Worm (Caenorhabditis elegans): ENCODE results near the gene gmeb-2.

The gmeb-2 gene

DNA sequence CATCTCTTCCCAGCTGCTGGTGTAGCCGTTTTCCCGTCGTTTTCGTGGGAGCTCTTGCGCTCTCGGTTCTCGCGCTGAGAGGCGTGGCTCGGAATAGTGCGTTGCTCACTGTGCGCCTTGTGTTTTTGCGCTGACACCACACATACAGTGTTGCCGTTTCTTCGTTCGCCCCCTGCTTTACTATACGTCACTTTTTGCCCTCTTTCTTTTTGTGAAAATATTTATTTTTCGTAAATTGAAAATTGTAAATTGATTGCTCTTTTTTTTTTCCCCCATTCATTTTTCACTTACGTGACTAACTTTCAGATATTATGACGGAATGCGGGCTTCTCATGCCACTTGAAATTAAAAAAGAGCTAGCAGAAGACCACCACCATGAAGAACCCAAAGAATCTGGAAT lies at the start of gene gmeb-2:
gmeb-2 (plus strand) TSS at position 301 of the 400 bp plus-strand sequence.
- no peak for TF ChIP-seq somi-1 (GFP tag; optimal IDR thresholded peaks at IDR 0.05)
- peak; percentile 74 for TF ChIP-seq zfh-2 (GFP tag; conservative IDR thresholded peaks at IDR 0.05)

- no peak for TF ChIP-seq F49E8.2 (tag; optimal IDR thresholded peaks at IDR 0.05; ENCODE audit: insufficient read depth)
- TF ChIP-seq snpc-3.4 (tag; optimal IDR thresholded peaks at IDR 0.05): no peak
- no peak for TF ChIP-seq let-526 (GFP tag; IDR thresholded peaks at IDR 0.05)
- TF ChIP-seq lin-54 (GFP tag; optimal IDR thresholded peaks at IDR 0.05): no peak
- no peak for TF ChIP-seq lag-1 (GFP tag; IDR thresholded peaks at IDR 0.05)
- TF ChIP-seq ceh-40 (GFP tag; IDR thresholded peaks at IDR 0.05): no peak
- no peak for TF ChIP-seq dpl-1 (GFP tag; optimal IDR thresholded peaks at IDR 0.05)
- TF ChIP-seq Y53G8AR.9 (GFP tag; conservative IDR thresholded peaks at IDR 0.05): no peak
- TF ChIP-seq madf-3 (GFP tag; IDR thresholded peaks at IDR 0.05): no peak
- TF ChIP-seq rpc-1 (optimal IDR thresholded peaks at IDR 0.05): no peak
- TF ChIP-seq rpc-1 (tag; optimal IDR thresholded peaks at IDR 0.05): no peak
- no peak for TF ChIP-seq bed-1 (GFP tag; IDR thresholded peaks at IDR 0.05)
- TF ChIP-seq lin-40 (tag; optimal IDR thresholded peaks at IDR 0.05): no peak
- TF ChIP-seq lsy-27 (tag; optimal IDR thresholded peaks at IDR 0.05; ENCODE audit: borderline replicate concordance, insufficient read depth): no peak
Measured at ce11 chrX:15831537-15831936, 47.3 kb upstream of the gmeb-2 start.

DNA sequence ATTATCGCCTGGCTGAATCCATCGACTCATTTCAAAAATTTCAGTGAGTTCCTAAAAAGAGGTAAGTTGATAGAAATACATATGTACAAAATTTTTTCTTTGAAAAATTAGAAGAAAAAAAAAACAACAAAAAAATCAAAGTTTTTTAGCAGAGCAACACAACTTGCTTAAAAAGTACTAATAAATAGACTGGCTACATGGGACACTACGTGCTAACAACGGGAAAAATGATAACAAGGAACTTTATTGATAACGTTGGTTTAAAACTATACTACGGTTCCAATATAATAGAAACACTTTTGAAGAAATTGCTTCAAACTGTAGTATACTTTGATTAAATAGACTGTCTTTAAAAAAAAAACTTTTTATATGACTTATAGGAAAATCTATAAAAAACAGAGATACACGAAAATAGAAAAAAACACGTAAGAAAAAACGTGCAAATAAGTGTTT lies 40.4 kb upstream of the gmeb-2 start, which contains the start of gene acox-1.6:
acox-1.6 (minus strand) TSS at position 51 of the 453 bp plus-strand sequence.
- TF ChIP-seq nhr-80 (tag; optimal IDR thresholded peaks at IDR 0.05): peak; percentile 69
- TF ChIP-seq sea-2 (GFP tag; IDR thresholded peaks at IDR 0.05): no peak
- TF ChIP-seq somi-1 (GFP tag; optimal IDR thresholded peaks at IDR 0.05): no peak

DNA sequence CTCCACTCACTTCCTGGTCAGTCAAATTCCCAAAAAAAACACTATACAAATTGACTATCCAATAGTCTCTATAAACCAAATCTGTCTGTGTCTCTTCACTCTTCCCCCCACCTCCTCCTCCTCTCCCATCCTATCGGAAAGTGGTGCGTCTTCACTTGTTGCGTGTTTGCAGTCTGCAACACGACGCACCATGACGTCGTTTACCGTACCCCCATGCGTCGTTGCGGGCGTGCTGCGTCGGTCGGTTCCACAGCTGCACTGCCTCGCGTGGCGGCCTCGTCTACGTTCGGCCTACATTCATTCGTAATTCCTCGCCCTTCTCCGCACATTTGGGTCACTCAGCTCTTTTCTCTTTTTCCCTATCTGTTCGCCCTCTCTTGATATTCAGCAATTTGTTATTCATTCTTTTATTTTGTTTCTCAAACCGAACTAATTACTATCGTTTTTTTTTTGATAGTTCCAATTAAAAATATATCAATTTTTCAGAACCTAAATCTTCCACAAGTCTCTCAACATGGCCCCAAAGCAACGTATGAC lies 37.7 kb upstream of the gmeb-2 start, which contains the start of gene serp-1.1:
serp-1.1 (plus strand) TSS at position 487 of the 537 bp plus-strand sequence.
- no peak for TF ChIP-seq ceh-79 (tag; optimal IDR thresholded peaks at IDR 0.05)
- TF ChIP-seq lin-54 (GFP tag; optimal IDR thresholded peaks at IDR 0.05): peak; percentile 88
- TF ChIP-seq T07F8.4 (tag; optimal IDR thresholded peaks at IDR 0.05): peak; percentile 40
- TF ChIP-seq attf-5 (GFP tag; optimal IDR thresholded peaks at IDR 0.05): peak; percentile 96
- 0 out of 2 replicates have a peak, but pooled peaks have one; percentile 29 for TF ChIP-seq aptf-3 (GFP tag; IDR thresholded peaks at IDR 0.05)
- peak; percentile 92 for TF ChIP-seq ztf-3 (GFP tag; optimal IDR thresholded peaks at IDR 0.05)
- TF ChIP-seq pha-4 (tag; optimal IDR thresholded peaks at IDR 0.05): peak; percentile 94
- TF ChIP-seq Y53G8AR.9 (GFP tag; conservative IDR thresholded peaks at IDR 0.05): peak; percentile 97
- peak; percentile 94 for TF ChIP-seq egrh-3 (GFP tag; IDR thresholded peaks at IDR 0.05)
- TF ChIP-seq rpc-1 (optimal IDR thresholded peaks at IDR 0.05): peak; percentile 32
- no peak for TF ChIP-seq rpc-1 (tag; optimal IDR thresholded peaks at IDR 0.05)
- TF ChIP-seq D2030.7 (GFP tag; IDR thresholded peaks at IDR 0.05): peak; percentile 39; the same call in 1 of the 2 replicates
- peak; percentile 90 for TF ChIP-seq madf-3 (GFP tag; IDR thresholded peaks at IDR 0.05)
- peak; percentile 90; the same call in 1 of the 2 replicates for TF ChIP-seq nhr-120 (GFP tag; IDR thresholded peaks at IDR 0.05)
- TF ChIP-seq dpff-1 (tag; optimal IDR thresholded peaks at IDR 0.05): peak; percentile 17
- TF ChIP-seq snpc-1.1 (tag; optimal IDR thresholded peaks at IDR 0.05; ENCODE audit: insufficient read depth): peak; percentile 36
- peak; percentile 84 for TF ChIP-seq ceh-100 (GFP tag; IDR thresholded peaks at IDR 0.05)
- TF ChIP-seq dpl-1 (GFP tag; optimal IDR thresholded peaks at IDR 0.05): peak; percentile 36
- peak; percentile 85 for TF ChIP-seq ztf-18 (tag; optimal IDR thresholded peaks at IDR 0.05)
- TF ChIP-seq Y95B8A.8 (GFP tag; IDR thresholded peaks at IDR 0.05): peak; percentile 87
- TF ChIP-seq ceh-27 (GFP tag; optimal IDR thresholded peaks at IDR 0.05): peak; percentile 99
- no peak for TF ChIP-seq him-1 (tag; optimal IDR thresholded peaks at IDR 0.05)
- peak; percentile 100 for TF ChIP-seq zfh-2 (GFP tag; conservative IDR thresholded peaks at IDR 0.05)
- TF ChIP-seq nhr-80 (tag; optimal IDR thresholded peaks at IDR 0.05): peak; percentile 100
- TF ChIP-seq mcd-1 (GFP tag; IDR thresholded peaks at IDR 0.05): peak; percentile 95
- TF ChIP-seq T26A5.8 (tag; optimal IDR thresholded peaks at IDR 0.05): no peak
- peak; percentile 92 for TF ChIP-seq hmg-20 (GFP tag; IDR thresholded peaks at IDR 0.05)
- peak; percentile 82; the same call in 1 of the 2 replicates for TF ChIP-seq lag-1 (GFP tag; IDR thresholded peaks at IDR 0.05)
- TF ChIP-seq somi-1 (GFP tag; optimal IDR thresholded peaks at IDR 0.05): peak; percentile 97
- peak; percentile 100 for TF ChIP-seq atf-7 (tag; optimal IDR thresholded peaks at IDR 0.05)
- peak; percentile 98 for TF ChIP-seq lin-40 (tag; optimal IDR thresholded peaks at IDR 0.05)
- 0 out of 2 replicates have a peak, but pooled peaks have one; percentile 46 for TF ChIP-seq F39B2.1 (GFP tag; IDR thresholded peaks at IDR 0.05)
- TF ChIP-seq rcor-1 (GFP tag; IDR thresholded peaks at IDR 0.05): peak; percentile 94
- no peak for TF ChIP-seq xnd-1 (tag; optimal IDR thresholded peaks at IDR 0.05)

Data from whole organism, young adult.